Fruit fly (Drosophila melanogaster) whole organism, embryonic: ENCODE data around the gene Bub1.

Source experiments
- Adf1 ChIP-seq: fragments of 200-800 bp; sonication (Bioruptor generic); IDR thresholded peaks from 2 replicates; pipeline ENCODE4 v1.3.6; 2022; ENCODE audit warnings: missing biosample characterization, missing genetic modification characterization
- B-H1 ChIP-seq: fragments of 200-800 bp; sonication (Bioruptor generic); IDR thresholded peaks from 3 replicates; pipeline ENCODE4 v1.3.6; 2022; ENCODE audit warnings: missing biosample characterization, missing genetic modification characterization
- CG10274 ChIP-seq: fragments of 200-800 bp; sonication (Bioruptor generic); optimal IDR thresholded peaks from 3 replicates; lab custom pipeline; 2017; ENCODE audit warnings: missing biosample characterization, mild to moderate bottlenecking, missing genetic modification characterization
- CG11504 ChIP-seq: fragments of 200-800 bp; sonication (Bioruptor generic); optimal IDR thresholded peaks from 3 replicates; lab custom pipeline; 2019; ENCODE audit warnings: missing biosample characterization, mild to moderate bottlenecking, missing genetic modification characterization, moderate library complexity
- CG12236 ChIP-seq: fragments of 200-800 bp; sonication (Bioruptor generic); optimal IDR thresholded peaks from 2 replicates; lab custom pipeline; 2016; ENCODE audit warnings: missing biosample characterization, missing genetic modification characterization
- CG17568 ChIP-seq: fragments of 200-800 bp; sonication (Bioruptor generic); optimal IDR thresholded peaks from 2 replicates; lab custom pipeline; 2018; ENCODE audit warnings: missing biosample characterization, mild to moderate bottlenecking, missing genetic modification characterization, moderate library complexity
- CG30403 ChIP-seq: fragments of 200-800 bp; sonication (Bioruptor generic); optimal IDR thresholded peaks from 3 replicates; lab custom pipeline; 2016; ENCODE audit warnings: missing biosample characterization, missing genetic modification characterization
- CG31388 ChIP-seq: fragments of 200-800 bp; sonication (Bioruptor generic); optimal IDR thresholded peaks from 2 replicates; lab custom pipeline; 2016; ENCODE audit warnings: missing biosample characterization, missing genetic modification characterization
- CG32767 ChIP-seq: fragments of 200-800 bp; sonication (Bioruptor generic); IDR thresholded peaks from 2 replicates; pipeline ENCODE4 v1.3.6; 2022; ENCODE audit warnings: missing biosample characterization, missing genetic modification characterization
- CG34422 ChIP-seq: fragments of 200-800 bp; sonication (Bioruptor generic); IDR thresholded peaks from 3 replicates; pipeline ENCODE4 v1.3.6; 2022; ENCODE audit warnings: missing biosample characterization, missing genetic modification characterization
- CG3726 ChIP-seq: fragments of 200-800 bp; sonication (Bioruptor generic); IDR thresholded peaks from 3 replicates; pipeline ENCODE4, ENCODE4 v1.3.6; 2022; ENCODE audit warnings: missing biosample characterization, missing genetic modification characterization
- CG4730 ChIP-seq: fragments of 200-800 bp; sonication (Bioruptor generic); IDR thresholded peaks from 2 replicates; pipeline ENCODE4 v1.3.6; 2022; ENCODE audit warnings: missing biosample characterization, missing genetic modification characterization
- CG5953 ChIP-seq: fragments of 200-800 bp; sonication (Bioruptor generic); IDR thresholded peaks from 2 replicates; pipeline ENCODE4 v1.3.6; 2022; ENCODE audit warnings: missing biosample characterization, missing genetic modification characterization
- CG6254 ChIP-seq: fragments of 200-800 bp; sonication (Bioruptor generic); optimal IDR thresholded peaks from 3 replicates; lab custom pipeline; 2017; ENCODE audit warnings: mild to moderate bottlenecking, missing biosample characterization, missing genetic modification reagents, missing genetic modification characterization
- CG6813 ChIP-seq: fragments of 200-800 bp; sonication (Bioruptor generic); optimal IDR thresholded peaks from 2 replicates; lab custom pipeline; 2017; ENCODE audit warnings: missing biosample characterization, missing genetic modification characterization, mild to moderate bottlenecking, moderate library complexity, missing genetic modification reagents
- CG7357 ChIP-seq: fragments of 200-800 bp; sonication (Bioruptor generic); IDR thresholded peaks from 3 replicates; pipeline ENCODE4 v1.3.6; 2022; ENCODE audit warnings: missing biosample characterization, missing genetic modification characterization
- CG9437 ChIP-seq: fragments of 200-800 bp; sonication (Bioruptor generic); optimal IDR thresholded peaks from 2 replicates; lab custom pipeline; 2018; ENCODE audit warnings: missing biosample characterization, mild to moderate bottlenecking, missing genetic modification characterization
- CG9727 ChIP-seq: fragments of 200-800 bp; sonication (Bioruptor generic); optimal IDR thresholded peaks from 3 replicates; lab custom pipeline; 2017; ENCODE audit warnings: missing biosample characterization, mild to moderate bottlenecking, missing genetic modification characterization
- Hmr ChIP-seq: fragments of 200-800 bp; sonication (Bioruptor generic); optimal IDR thresholded peaks from 3 replicates; lab custom pipeline; 2017; ENCODE audit warnings: mild to moderate bottlenecking, missing biosample characterization, missing genetic modification reagents, missing genetic modification characterization
- Hr3 ChIP-seq: fragments of 200-800 bp; sonication (Bioruptor generic); optimal IDR thresholded peaks from 3 replicates; lab custom pipeline; 2016; ENCODE audit warnings: missing biosample characterization, missing genetic modification characterization
- Kr ChIP-seq: fragments of 200-800 bp; sonication (Bioruptor generic); optimal IDR thresholded peaks from 2 replicates; lab custom pipeline; 2017; ENCODE audit warnings: missing biosample characterization, mild to moderate bottlenecking, missing genetic modification characterization
- Lpt ChIP-seq: fragments of >200 bp; optimal IDR thresholded peaks from 2 replicates; lab custom pipeline; 2018; ENCODE audit warnings: missing biosample characterization, missing genetic modification characterization
- NfI ChIP-seq: fragments of 200-800 bp; sonication (Bioruptor generic); optimal IDR thresholded peaks from 3 replicates; lab custom pipeline; 2018; ENCODE audit warnings: missing biosample characterization, mild to moderate bottlenecking, missing genetic modification characterization, moderate library complexity
- Poxn ChIP-seq: fragments of 200-800 bp; sonication (Bioruptor generic); IDR thresholded peaks from 2 replicates; pipeline ENCODE4 v1.3.6; 2022; ENCODE audit warnings: missing biosample characterization, missing genetic modification characterization
- Rfx ChIP-seq: fragments of 200-800 bp; sonication (Bioruptor generic); IDR thresholded peaks from 2 replicates; pipeline ENCODE4 v1.3.6; 2022; ENCODE audit warnings: missing biosample characterization, missing genetic modification characterization
- Scr ChIP-seq: fragments of 200-800 bp; sonication (Bioruptor generic); IDR thresholded peaks from 2 replicates; pipeline ENCODE4 v1.3.6; 2022; ENCODE audit warnings: missing biosample characterization, missing genetic modification characterization; ENCODE audit not compliant: partially characterized antibody
- Side ChIP-seq: fragments of 200-800 bp; sonication (Bioruptor generic); optimal IDR thresholded peaks from 2 replicates; lab custom pipeline; 2016; ENCODE audit warnings: missing biosample characterization, missing genetic modification characterization
- Xbp1 ChIP-seq: fragments of 200-800 bp; sonication (Bioruptor generic); optimal IDR thresholded peaks from 3 replicates; lab custom pipeline; 2016; ENCODE audit warnings: missing biosample characterization, mild to moderate bottlenecking, missing genetic modification characterization
- aop ChIP-seq: fragments of 200-800 bp; sonication (Bioruptor generic); IDR thresholded peaks from 2 replicates; pipeline ENCODE4 v1.3.6; 2022; ENCODE audit warnings: missing biosample characterization, missing genetic modification characterization
- az2 ChIP-seq: fragments of 200-800 bp; sonication (Bioruptor generic); optimal IDR thresholded peaks from 3 replicates; lab custom pipeline; 2016; ENCODE audit warnings: missing biosample characterization, missing genetic modification characterization
- bab2 ChIP-seq: fragments of 200-800 bp; sonication (Bioruptor generic); optimal IDR thresholded peaks from 2 replicates; lab custom pipeline; 2016; ENCODE audit warnings: missing biosample characterization, missing genetic modification characterization
- bbx ChIP-seq: fragments of 200-800 bp; sonication (Bioruptor generic); IDR thresholded peaks from 2 replicates; pipeline ENCODE4 v1.3.6; 2022; ENCODE audit warnings: missing biosample characterization, missing genetic modification characterization; ENCODE audit not compliant: partially characterized antibody
- caup ChIP-seq: fragments of 200-800 bp; sonication (Bioruptor generic); optimal IDR thresholded peaks from 3 replicates; lab custom pipeline; 2017; ENCODE audit warnings: missing biosample characterization, mild to moderate bottlenecking, missing genetic modification characterization, moderate library complexity; ENCODE audit not compliant: severe bottlenecking
- chif ChIP-seq, 2 experiments: fragments of 200-800 bp; sonication (Bioruptor generic); optimal IDR thresholded peaks; 3 replicates each; lab custom pipeline; 2016; ENCODE audit warnings: missing biosample characterization in 2 of 2, missing genetic modification characterization in 2 of 2
- dmrt99B ChIP-seq: fragments of 200-800 bp; sonication (Bioruptor generic); optimal IDR thresholded peaks from 2 replicates; lab custom pipeline; 2018; ENCODE audit warnings: missing biosample characterization, mild to moderate bottlenecking, missing genetic modification characterization, moderate library complexity
- emc ChIP-seq: fragments of 200-800 bp; sonication (Bioruptor generic); optimal IDR thresholded peaks from 2 replicates; lab custom pipeline; 2016; ENCODE audit warnings: missing biosample characterization, missing genetic modification characterization
- eyg ChIP-seq: fragments of 200-800 bp; sonication (Bioruptor generic); optimal IDR thresholded peaks from 3 replicates; lab custom pipeline; 2016; ENCODE audit warnings: missing biosample characterization, missing genetic modification characterization
- fd3F ChIP-seq: fragments of 200-800 bp; sonication (Bioruptor generic); optimal IDR thresholded peaks from 2 replicates; lab custom pipeline; 2018; ENCODE audit warnings: missing biosample characterization, mild to moderate bottlenecking, missing genetic modification characterization, moderate library complexity
- ham ChIP-seq: fragments of 200-800 bp; sonication (Bioruptor generic); IDR thresholded peaks from 2 replicates; pipeline ENCODE4 v1.3.6; 2022; ENCODE audit warnings: missing biosample characterization, missing genetic modification characterization
- hb ChIP-seq: fragments of 200-800 bp; sonication (Bioruptor generic); IDR thresholded peaks from 3 replicates; pipeline ENCODE4 v1.3.6; 2022; ENCODE audit warnings: missing biosample characterization, missing genetic modification characterization; ENCODE audit not compliant: partially characterized antibody
- jing ChIP-seq: fragments of 200-800 bp; sonication (Bioruptor generic); optimal IDR thresholded peaks from 2 replicates; lab custom pipeline; 2018; ENCODE audit warnings: missing biosample characterization, mild to moderate bottlenecking, missing genetic modification characterization
- jumu ChIP-seq: fragments of 200-800 bp; sonication (Bioruptor generic); optimal IDR thresholded peaks from 3 replicates; lab custom pipeline; 2016; ENCODE audit warnings: missing biosample characterization, missing genetic modification characterization
- knrl ChIP-seq: fragments of 200-800 bp; sonication (Bioruptor generic); IDR thresholded peaks from 3 replicates; pipeline ENCODE4 v1.3.6; 2022; ENCODE audit warnings: missing biosample characterization, missing genetic modification characterization; ENCODE audit not compliant: partially characterized antibody
- lmd ChIP-seq: fragments of 200-800 bp; sonication (Bioruptor generic); IDR thresholded peaks from 2 replicates; pipeline ENCODE4 v1.3.6; 2022; ENCODE audit warnings: missing biosample characterization, missing genetic modification characterization
- lola ChIP-seq, 3 experiments: fragments of >200 bp in 2 of 3; fragments of 200-800 bp in 1 of 3; sonication (Bioruptor generic) in 1 of 3; optimal IDR thresholded peaks; 2 replicates each; lab custom pipeline; 2017 to 2019; ENCODE audit warnings: missing biosample characterization in 3 of 3, missing genetic modification characterization in 3 of 3, mild to moderate bottlenecking in 1 of 3, moderate library complexity in 1 of 3
- mam ChIP-seq: fragments of 200-800 bp; sonication (Bioruptor generic); optimal IDR thresholded peaks from 3 replicates; lab custom pipeline; 2016; ENCODE audit warnings: missing biosample characterization, missing genetic modification characterization
- peb ChIP-seq: fragments of 200-800 bp; sonication (Bioruptor generic); IDR thresholded peaks from 2 replicates; pipeline ENCODE4 v1.3.6; 2022; ENCODE audit warnings: missing biosample characterization, missing genetic modification characterization
- sd ChIP-seq: fragments of 200-800 bp; sonication (Bioruptor generic); optimal IDR thresholded peaks from 3 replicates; lab custom pipeline; 2018; ENCODE audit warnings: missing biosample characterization, mild to moderate bottlenecking, missing genetic modification characterization, moderate library complexity
- vfl ChIP-seq: fragments of 200-800 bp; sonication (Bioruptor generic); optimal IDR thresholded peaks from 2 replicates; lab custom pipeline; 2016; ENCODE audit warnings: missing biosample characterization, missing genetic modification characterization
- zen ChIP-seq: fragments of 200-800 bp; sonication (Bioruptor generic); optimal IDR thresholded peaks from 3 replicates; lab custom pipeline; 2018; ENCODE audit warnings: missing biosample characterization, mild to moderate bottlenecking, missing genetic modification characterization, moderate library complexity
- zfh2 ChIP-seq: fragments of 200-800 bp; sonication (Bioruptor generic); optimal IDR thresholded peaks from 2 replicates; lab custom pipeline; 2016; ENCODE audit warnings: missing biosample characterization, missing genetic modification characterization

Bub1 gene

DNA sequence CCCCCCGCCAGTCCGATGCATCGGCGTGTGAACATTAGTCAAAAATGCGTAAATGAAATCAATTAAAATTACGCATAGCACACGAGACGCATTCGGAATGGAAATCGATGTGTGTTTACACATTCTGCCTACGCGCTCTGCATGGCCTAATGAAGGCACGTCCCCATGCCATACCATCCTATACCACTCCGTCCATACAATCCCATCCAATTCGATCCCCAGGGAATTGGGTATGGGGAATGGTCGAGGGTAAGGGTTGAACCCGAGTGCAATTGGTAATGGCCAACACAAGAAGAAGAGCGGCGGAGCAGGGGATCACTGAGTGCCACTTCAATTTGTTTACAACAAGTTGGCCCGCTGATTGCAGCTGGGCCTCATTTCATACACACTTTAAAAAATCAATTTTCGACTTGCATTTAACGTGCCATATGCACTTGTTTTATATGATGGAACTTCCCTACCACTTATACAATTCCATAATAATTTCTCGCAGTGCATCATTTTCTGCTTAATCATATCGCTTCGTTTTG is 33.2 kb upstream of the Bub1 start (continued):
- TF ChIP-seq sd (tag; lab: Kevin White, UChicago): peak; percentile 66
- TF ChIP-seq knrl (GFP tag; lab: Robert Waterston, UW): no peak
- TF ChIP-seq CG12236 (GFP tag; lab: Kevin White, UChicago): no peak
- no peak for TF ChIP-seq aop (GFP tag; lab: Robert Waterston, UW)
- TF ChIP-seq CG6254 (GFP tag; lab: Kevin White, UChicago): no peak
- TF ChIP-seq jing: no peak
- TF ChIP-seq Hmr (GFP tag; lab: Kevin White, UChicago): no peak
- TF ChIP-seq CG6813 (GFP tag; lab: Kevin White, UChicago): no peak
- TF ChIP-seq ham: no peak
- no peak for TF ChIP-seq zen
- no peak for TF ChIP-seq NfI (GFP tag; lab: Kevin White, UChicago)
- no peak for TF ChIP-seq CG34422 (GFP tag; lab: Robert Waterston, UW)
- no peak for TF ChIP-seq Side (GFP tag; lab: Kevin White, UChicago)
- no peak for TF ChIP-seq lmd (GFP tag; lab: Robert Waterston, UW)
- TF ChIP-seq vfl (GFP tag; lab: Kevin White, UChicago): no peak
- peak; percentile 22 to 62 for TF ChIP-seq chif (GFP tag; optimal IDR thresholded peaks at IDR 0.05; lab: Kevin White, UChicago)
- TF ChIP-seq eyg (GFP tag; lab: Kevin White, UChicago): no peak
- TF ChIP-seq bab2 (GFP tag; lab: Kevin White, UChicago): no peak
- TF ChIP-seq CG17568 (GFP tag; lab: Kevin White, UChicago): no peak
- no peak for TF ChIP-seq Scr (GFP tag; lab: Robert Waterston, UW)
- no peak for TF ChIP-seq CG4730 (GFP tag; lab: Robert Waterston, UW)
- TF ChIP-seq az2 (GFP tag; lab: Kevin White, UChicago): peak; percentile 38
- no peak for TF ChIP-seq CG3726 (GFP tag; lab: Robert Waterston, UW)
- TF ChIP-seq Rfx: no peak
- no peak for TF ChIP-seq caup (GFP tag; lab: Kevin White, UChicago)
- peak; percentile 38 for TF ChIP-seq CG9727
- no peak for TF ChIP-seq CG32767 (GFP tag; lab: Robert Waterston, UW)
- no peak for TF ChIP-seq Poxn
- peak; percentile 58 for TF ChIP-seq dmrt99B
- TF ChIP-seq CG30403 (GFP tag; lab: Kevin White, UChicago): peak; percentile 16
- TF ChIP-seq Adf1 (GFP tag; lab: Robert Waterston, UW): no peak
- TF ChIP-seq B-H1: no peak
- no peak for TF ChIP-seq CG10274 (GFP tag; lab: Kevin White, UChicago)
- no peak for TF ChIP-seq Kr (GFP tag; lab: Kevin White, UChicago)
- TF ChIP-seq peb (GFP tag; lab: Robert Waterston, UW): no peak
- TF ChIP-seq jumu (GFP tag; lab: Kevin White, UChicago): no peak
- no peak for TF ChIP-seq Lpt (GFP tag; lab: Kevin White, UChicago)
- TF ChIP-seq CG9437 (GFP tag; lab: Kevin White, UChicago): no peak
- TF ChIP-seq lola (GFP tag; optimal IDR thresholded peaks at IDR 0.05; lab: Kevin White, UChicago): peak in 1 of 3 experiments; percentile 58
- TF ChIP-seq fd3F: no peak
- TF ChIP-seq mam: no peak
- TF ChIP-seq bbx (GFP tag; lab: Robert Waterston, UW): no peak
- peak; percentile 56 for TF ChIP-seq CG11504 (tag; lab: Kevin White, UChicago)
- no peak for TF ChIP-seq CG31388 (GFP tag; lab: Kevin White, UChicago)
- TF ChIP-seq zfh2: no peak
- no peak for TF ChIP-seq hb (GFP tag; lab: Robert Waterston, UW)
- TF ChIP-seq CG7357: no peak
- peak; percentile 26 for TF ChIP-seq Hr3
- TF ChIP-seq CG5953: no peak
- no peak for TF ChIP-seq emc
- TF ChIP-seq Xbp1 (GFP tag; lab: Kevin White, UChicago): peak; percentile 32
